Worm (Caenorhabditis elegans) whole organism, L3 larva: ENCODE measurements around the gene brp-1.

ENCODE experiments used
- daf-12 ChIP-seq: fragments of 150-350 bp; optimal IDR thresholded peaks from 2 replicates; lab custom pipeline; 2014; ENCODE audit warnings: missing biosample characterization, missing genetic modification reagents, missing genetic modification characterization
- jun-1 ChIP-seq: fragments of 150-350 bp; optimal IDR thresholded peaks from 2 replicates; lab custom pipeline; 2014; ENCODE audit warnings: missing biosample characterization, missing genetic modification reagents, missing genetic modification characterization
- nhr-237 ChIP-seq: fragments of 150-350 bp; optimal IDR thresholded peaks from 2 replicates; lab custom pipeline; 2014; ENCODE audit warnings: missing biosample characterization, missing genetic modification characterization
- nhr-25 ChIP-seq: sonication (generic microtip); optimal IDR thresholded peaks from 2 replicates; lab custom pipeline; 2017; ENCODE audit warnings: missing biosample characterization, missing genetic modification characterization
- nhr-77 ChIP-seq: fragments of 150-350 bp; optimal IDR thresholded peaks from 2 replicates; lab custom pipeline; 2014; ENCODE audit warnings: missing biosample characterization, missing genetic modification characterization
- snpc-4 ChIP-seq: fragments of 150-350 bp; optimal IDR thresholded peaks from 2 replicates; lab custom pipeline; 2014; ENCODE audit warnings: missing biosample characterization, missing genetic modification characterization
- unc-62 ChIP-seq: fragments of 150-350 bp; sonication (generic microtip); optimal IDR thresholded peaks from 4 replicates; lab custom pipeline; 2014; ENCODE audit warnings: missing biosample characterization, missing genetic modification reagents, missing genetic modification characterization

DNA sequence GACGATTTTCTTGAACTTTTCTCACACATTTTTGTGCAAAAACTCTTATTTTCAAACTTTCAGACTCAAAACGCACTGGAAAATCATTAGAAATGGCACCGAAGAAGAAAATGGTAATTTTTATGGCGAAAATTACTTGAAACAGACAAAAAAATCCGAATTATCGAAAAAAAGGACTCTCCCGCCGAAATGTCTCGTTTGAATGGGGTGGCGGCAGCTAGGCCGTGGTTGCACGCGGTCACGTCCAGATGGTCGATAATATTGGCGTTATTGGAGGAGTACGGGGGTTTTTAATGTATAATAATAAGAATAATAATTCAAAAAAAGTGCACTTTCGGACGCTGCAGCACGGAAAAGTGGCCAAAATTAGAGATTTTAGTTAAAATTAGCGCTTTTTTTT, 45.9 kb upstream of the brp-1 start, which contains the start of gene Y56A3A.31:
- TF ChIP-seq snpc-4 (tag; lab: Kevin White, UChicago) (no peak), nhr-25 (tag; lab: Kevin White, UChicago) (no peak), jun-1 (tag; lab: Kevin White, UChicago) (no peak), daf-12 (no peak), nhr-77 (tag; lab: Kevin White, UChicago) (no peak), nhr-237 (tag; lab: Kevin White, UChicago) (no peak), unc-62 (GFP tag; lab: Kevin White, UChicago) (no peak)
